Worm (Caenorhabditis elegans): ENCODE results near the gene Y34B4A.10.

DNA sequence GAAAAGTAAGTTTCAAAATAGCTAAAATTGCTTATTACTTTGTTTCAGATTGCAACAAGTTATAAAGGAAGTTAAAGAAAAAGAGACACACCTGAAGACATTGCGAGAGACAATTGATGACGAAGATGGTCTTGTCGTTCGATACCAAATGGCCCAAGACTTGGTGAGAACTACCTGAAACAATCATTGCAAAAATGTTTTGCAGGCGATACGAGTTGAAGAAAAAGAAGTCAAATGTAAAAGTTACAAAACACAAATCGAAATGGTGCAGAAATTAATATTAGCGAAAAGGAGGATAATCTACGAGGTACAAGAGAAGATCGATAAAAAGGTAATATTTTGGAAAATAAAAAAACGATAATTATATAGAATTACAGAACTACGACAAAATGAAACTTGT, 30.0 kb downstream of the Y34B4A.10 start, which contains the start of gene rga-8:
- TF ChIP-seq lin-15B (tag; optimal IDR thresholded peaks at IDR 0.05) (no peak), nfya-1 (tag; optimal IDR thresholded peaks at IDR 0.05; ENCODE audit: insufficient read depth) (no peak), aly-2 (tag; optimal IDR thresholded peaks at IDR 0.05) (no peak), nhr-23 (tag; optimal IDR thresholded peaks at IDR 0.05) (no peak), hmg-11 (tag; optimal IDR thresholded peaks at IDR 0.05) (no peak)
